Fruit fly (Drosophila melanogaster) whole organism, prepupa: ENCODE results near the gene ppk13.

Experiments used
- CG34406 ChIP-seq: fragments of 200-800 bp; sonication (Bioruptor generic); optimal IDR thresholded peaks from 3 replicates; lab custom pipeline; 2016; ENCODE audit warnings: missing biosample characterization, missing genetic modification characterization
- CG8632 ChIP-seq: fragments of 200-800 bp; sonication (Bioruptor generic); optimal IDR thresholded peaks from 3 replicates; lab custom pipeline; 2016; ENCODE audit warnings: missing biosample characterization, missing genetic modification characterization
- Ets21C ChIP-seq: fragments of 200-800 bp; sonication (Bioruptor generic); optimal IDR thresholded peaks from 3 replicates; lab custom pipeline; 2016; ENCODE audit warnings: missing biosample characterization, missing genetic modification characterization
- Gug ChIP-seq: fragments of 200-800 bp; sonication (Bioruptor generic); IDR thresholded peaks from 2 replicates; pipeline ENCODE4 v1.3.6; 2022; ENCODE audit warnings: missing biosample characterization, missing genetic modification characterization
- OdsH ChIP-seq: fragments of 200-800 bp; sonication (Bioruptor generic); optimal IDR thresholded peaks from 3 replicates; lab custom pipeline; 2016; ENCODE audit warnings: missing biosample characterization, missing genetic modification characterization
- Smox ChIP-seq: fragments of 200-800 bp; sonication (Bioruptor generic); optimal IDR thresholded peaks from 3 replicates; lab custom pipeline; 2016; ENCODE audit warnings: missing biosample characterization, missing genetic modification characterization
- dsx ChIP-seq: fragments of 200-800 bp; optimal IDR thresholded peaks from 3 replicates; lab custom pipeline; 2019; ENCODE audit warnings: missing biosample characterization, mild to moderate bottlenecking, missing genetic modification characterization, moderate library complexity; ENCODE audit not compliant: poor library complexity, severe bottlenecking

- TF ChIP-seq Smox (no peak), CG8632 (no peak), CG34406 (GFP tag; lab: Kevin White, UChicago) (no peak), Gug (GFP tag; lab: Robert Waterston, UW) (no peak), dsx (no peak), OdsH (GFP tag; lab: Kevin White, UChicago) (no peak), Ets21C (GFP tag; lab: Kevin White, UChicago) (no peak)
Observed at dm6 chr2L:21088651-21089050, at the start of gene ppk13.
